Fruit fly (Drosophila melanogaster) Kc167 (cell line): ENCODE results near the gene Klp67A.

Source experiments
- Myc ChIP-seq: fragments of >200 bp; optimal IDR thresholded peaks from 2 replicates; lab custom pipeline; 2017; ENCODE audit warnings: missing external identifiers
- h ChIP-seq: fragments of >200 bp; optimal IDR thresholded peaks from 3 replicates; lab custom pipeline; 2018; ENCODE audit warnings: missing external identifiers
- insv ChIP-seq: fragments of >200 bp; optimal IDR thresholded peaks from 3 replicates; lab custom pipeline; 2018; ENCODE audit warnings: missing external identifiers
- psq ChIP-seq: fragments of >200 bp; optimal IDR thresholded peaks from 2 replicates; lab custom pipeline; 2017; ENCODE audit warnings: missing external identifiers

DNA sequence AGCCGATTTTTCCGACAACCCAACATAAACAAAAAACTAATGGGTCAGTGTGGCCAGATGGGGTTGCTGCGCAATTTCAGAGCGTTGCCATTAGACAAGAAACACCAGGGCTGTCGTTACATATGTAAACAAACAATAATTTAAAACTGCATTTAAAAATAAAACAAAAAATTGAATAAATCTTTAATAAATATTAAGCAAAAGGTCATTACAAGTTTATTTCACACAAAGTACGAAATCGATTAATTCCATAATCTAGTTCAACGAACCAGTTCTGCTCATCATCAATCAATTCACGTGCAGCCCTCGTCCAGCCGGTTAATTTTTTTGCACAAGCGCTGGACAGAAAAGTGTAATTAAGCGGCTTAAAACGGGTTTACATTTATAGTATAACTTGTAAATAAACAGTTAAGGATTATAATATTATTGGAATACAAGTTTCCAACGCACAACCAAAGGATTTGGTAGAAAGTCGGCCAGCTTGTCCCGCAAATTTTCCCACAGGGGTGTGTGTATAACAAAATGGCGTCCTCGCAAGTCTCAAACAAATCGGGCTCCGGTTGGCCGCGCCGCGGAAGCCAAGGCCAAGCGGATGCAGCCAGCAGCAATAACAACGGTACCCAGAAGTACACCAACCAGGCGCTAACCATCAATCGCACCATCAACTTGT, 44.0 kb upstream of the Klp67A start, which contains the start of the genes CG4022 and Cpsf5:
- TF ChIP-seq Myc (lab: Kevin White, UChicago) = no peak
- no peak for TF ChIP-seq psq (lab: Kevin White, UChicago)
- TF ChIP-seq h (lab: Kevin White, UChicago) = no peak
- no peak for TF ChIP-seq insv
